Worm (Caenorhabditis elegans): ENCODE data around the gene C05B5.1.

C05B5.1 gene

DNA sequence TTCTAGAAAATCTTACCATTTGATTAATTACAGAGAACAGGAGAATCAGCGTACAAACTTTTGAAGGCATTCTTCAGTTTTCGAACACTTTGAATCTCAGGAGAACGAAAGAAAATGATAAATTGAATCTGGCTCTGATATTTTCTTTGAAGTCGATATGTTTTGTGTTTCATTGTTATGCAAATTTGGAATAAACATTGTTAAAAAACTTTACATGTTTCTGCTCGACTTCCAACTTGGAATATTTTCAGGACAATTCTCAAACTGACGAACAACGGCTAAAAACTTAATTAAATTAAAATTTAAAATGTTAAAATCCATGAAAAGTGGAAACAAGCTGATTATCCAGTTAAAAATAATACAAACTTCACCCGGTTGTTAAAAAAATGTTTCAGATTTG is at the start of gene C05B5.1:
Gene C05B5.1 (minus strand): TSS at position 101 of the 400 bp plus-strand sequence.
- TF ChIP-seq B0310.2 (tag; optimal IDR thresholded peaks at IDR 0.05) (no peak), aly-1 (tag; optimal IDR thresholded peaks at IDR 0.05) (no peak), hnd-1 (tag; optimal IDR thresholded peaks at IDR 0.05) (no peak), flt-1 (GFP tag; IDR thresholded peaks at IDR 0.05) (no peak), ceh-36 (tag; optimal IDR thresholded peaks at IDR 0.05) (no peak), ama-1 (optimal IDR thresholded peaks at IDR 0.05) (no peak), pes-1 (GFP tag; IDR thresholded peaks at IDR 0.05) (no peak), hmbx-1 (tag; optimal IDR thresholded peaks at IDR 0.05) (no peak), sea-1 (GFP tag; conservative IDR thresholded peaks at IDR 0.05) (no peak), ceh-13 (GFP tag; optimal IDR thresholded peaks at IDR 0.05) (no peak), scrt-1 (GFP tag; IDR thresholded peaks at IDR 0.05) (no peak), tbx-11 (GFP tag; IDR thresholded peaks at IDR 0.05) (no peak), tbx-37 (GFP tag; conservative IDR thresholded peaks at IDR 0.05) (no peak), tra-4 (tag; optimal IDR thresholded peaks at IDR 0.05) (no peak), ets-7 (tag; optimal IDR thresholded peaks at IDR 0.05) (no peak)

DNA sequence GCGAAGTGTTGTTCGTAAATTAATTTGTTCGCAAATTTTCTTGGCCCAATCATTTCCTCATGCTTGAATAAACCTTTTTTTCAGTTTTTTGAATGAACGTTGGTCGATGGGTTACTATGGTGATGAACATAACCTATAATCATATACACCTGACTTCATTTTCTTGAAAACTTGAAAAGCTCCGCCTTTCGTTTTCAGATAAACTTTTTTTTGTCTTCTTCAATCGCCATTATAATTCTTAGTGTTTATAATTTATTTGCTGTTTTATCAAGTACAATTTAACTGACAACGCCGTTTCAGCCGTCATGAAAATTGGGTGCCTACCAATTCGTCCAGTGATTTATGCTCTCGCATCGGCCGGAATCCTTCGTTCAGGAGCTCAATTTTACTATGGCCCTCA is 48.9 kb upstream of the C05B5.1 start, which contains the start of gene M04D8.7:
Gene M04D8.7 (plus strand): TSS at position 301 of the 400 bp plus-strand sequence.
- TF ChIP-seq tbx-11 (GFP tag; IDR thresholded peaks at IDR 0.05) (no peak), hmbx-1 (tag; optimal IDR thresholded peaks at IDR 0.05) (no peak), ceh-13 (GFP tag; optimal IDR thresholded peaks at IDR 0.05) (no peak), hmg-4 (GFP tag; optimal IDR thresholded peaks at IDR 0.05) (no peak), B0310.2 (tag; optimal IDR thresholded peaks at IDR 0.05) (no peak), ama-1 (optimal IDR thresholded peaks at IDR 0.05) (no peak), scrt-1 (GFP tag; IDR thresholded peaks at IDR 0.05) (no peak), aly-1 (tag; optimal IDR thresholded peaks at IDR 0.05) (no peak), tra-4 (tag; optimal IDR thresholded peaks at IDR 0.05) (no peak)

DNA sequence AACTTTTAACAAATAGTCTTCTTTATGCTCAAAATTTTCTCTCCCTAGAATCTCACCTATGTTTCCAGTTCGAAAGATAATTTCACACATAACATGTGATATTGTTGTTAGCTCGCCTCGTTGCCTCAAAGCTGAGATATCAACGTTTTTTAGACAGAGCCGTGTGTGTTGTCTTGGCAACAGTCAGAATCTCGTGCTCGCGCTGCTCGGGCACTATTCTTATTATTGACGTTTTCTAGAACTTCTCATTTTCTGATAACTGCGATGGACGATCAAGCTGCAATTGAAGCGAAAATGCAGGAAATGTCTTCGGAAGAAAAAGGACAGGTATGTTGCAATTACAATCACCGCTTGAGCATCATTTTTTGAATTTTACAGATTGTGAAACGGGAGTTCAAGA is 47.5 kb upstream of the C05B5.1 start, which contains the start of gene xbx-3:
Gene xbx-3 (plus strand): TSS at position 163 of the 400 bp plus-strand sequence.
- TF ChIP-seq flt-1 (GFP tag; IDR thresholded peaks at IDR 0.05) (no peak), ets-7 (tag; optimal IDR thresholded peaks at IDR 0.05) (no peak), tbx-11 (GFP tag; IDR thresholded peaks at IDR 0.05) (no peak), tbx-37 (GFP tag; conservative IDR thresholded peaks at IDR 0.05) (no peak), pes-1 (GFP tag; IDR thresholded peaks at IDR 0.05) (no peak), ama-1 (optimal IDR thresholded peaks at IDR 0.05) (no peak), hmbx-1 (tag; optimal IDR thresholded peaks at IDR 0.05) (no peak), hmg-4 (GFP tag; optimal IDR thresholded peaks at IDR 0.05) (no peak), aly-1 (tag; optimal IDR thresholded peaks at IDR 0.05) (no peak), ceh-36 (tag; optimal IDR thresholded peaks at IDR 0.05) (no peak), scrt-1 (GFP tag; IDR thresholded peaks at IDR 0.05) (no peak), hnd-1 (tag; optimal IDR thresholded peaks at IDR 0.05) (no peak), sea-1 (GFP tag; conservative IDR thresholded peaks at IDR 0.05) (no peak), F13C5.2 (tag; optimal IDR thresholded peaks at IDR 0.05) (no peak), tra-4 (tag; optimal IDR thresholded peaks at IDR 0.05) (no peak), ceh-13 (GFP tag; optimal IDR thresholded peaks at IDR 0.05) (no peak), B0310.2 (tag; optimal IDR thresholded peaks at IDR 0.05) (no peak)

DNA sequence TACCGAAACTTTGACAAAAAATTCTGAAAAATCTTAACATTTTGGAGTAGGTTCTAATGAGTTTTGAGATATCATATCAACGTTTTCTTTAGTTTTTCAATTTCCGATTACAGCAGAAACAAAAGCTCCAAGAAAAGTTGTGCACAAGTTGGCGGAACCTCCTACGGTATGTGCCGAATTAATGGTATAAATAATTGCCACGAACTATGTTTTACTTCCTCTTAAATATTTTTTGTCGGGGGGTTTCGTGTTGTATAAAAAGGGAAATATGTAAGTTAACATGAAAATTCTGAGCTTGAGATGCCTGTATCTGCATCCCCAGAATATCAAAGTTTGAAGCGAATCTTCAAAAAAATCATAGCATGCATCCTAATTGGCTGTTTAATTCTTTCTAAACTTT is 45.6 kb upstream of the C05B5.1 start, which contains the start of gene M04D8.8:
Gene M04D8.8 (plus strand): TSS at position 301 of the 400 bp plus-strand sequence.
- TF ChIP-seq scrt-1 (GFP tag; IDR thresholded peaks at IDR 0.05) (no peak), ceh-36 (tag; optimal IDR thresholded peaks at IDR 0.05) (no peak), tra-4 (tag; optimal IDR thresholded peaks at IDR 0.05) (no peak), tbx-37 (GFP tag; conservative IDR thresholded peaks at IDR 0.05) (no peak), sea-1 (GFP tag; conservative IDR thresholded peaks at IDR 0.05) (no peak), pes-1 (GFP tag; IDR thresholded peaks at IDR 0.05) (no peak), B0310.2 (tag; optimal IDR thresholded peaks at IDR 0.05) (no peak), hmg-4 (GFP tag; optimal IDR thresholded peaks at IDR 0.05) (no peak), ama-1 (optimal IDR thresholded peaks at IDR 0.05) (no peak)

DNA sequence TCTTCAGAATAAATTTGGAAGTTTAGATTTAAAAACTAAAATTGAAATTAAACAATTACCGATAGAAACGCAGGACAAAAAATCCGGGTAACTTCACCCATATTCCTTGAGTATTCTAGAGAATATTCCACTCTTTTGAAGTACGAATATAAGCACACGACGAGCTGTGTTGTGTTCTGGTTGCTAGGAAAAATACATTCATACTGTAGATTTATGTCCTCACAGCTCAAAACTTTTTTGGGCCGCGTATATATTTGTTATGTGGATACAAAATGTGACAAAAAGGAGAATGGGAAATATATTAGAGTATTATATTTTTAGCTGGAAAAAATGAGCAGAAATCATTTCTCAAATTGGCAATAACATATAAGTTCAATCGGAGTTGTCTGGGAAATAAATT is 45.0 kb upstream of the C05B5.1 start, which contains the start of gene M04D8.5:
Gene M04D8.5 (minus strand): TSS at position 101 of the 400 bp plus-strand sequence.
- no peak for TF ChIP-seq hnd-1 (tag; optimal IDR thresholded peaks at IDR 0.05)

DNA sequence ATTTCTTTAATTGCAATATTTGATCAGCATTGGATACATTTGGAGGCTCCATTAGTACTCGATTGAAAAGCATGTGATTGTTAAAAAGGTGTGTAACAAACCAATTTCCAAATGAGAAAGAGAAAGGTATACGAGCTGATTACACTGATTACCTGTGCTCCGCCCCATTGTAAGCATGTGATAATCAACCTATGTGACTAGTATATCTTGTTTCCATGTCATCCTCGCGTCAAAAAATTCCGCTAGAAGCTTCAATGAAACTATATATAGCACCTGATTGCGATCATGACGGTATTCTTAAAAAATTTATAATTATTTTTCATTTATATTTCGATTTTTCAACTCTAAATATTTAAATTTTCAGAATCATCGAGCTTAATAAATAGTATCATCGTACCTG is 42.3 kb upstream of the C05B5.1 start, which contains the start of gene M04D8.4:
Gene M04D8.4 (minus strand): TSS at position 101 of the 400 bp plus-strand sequence.
- no peak for TF ChIP-seq ceh-13 (GFP tag; optimal IDR thresholded peaks at IDR 0.05)
- TF ChIP-seq F13C5.2 (tag; optimal IDR thresholded peaks at IDR 0.05) = no peak
- no peak for TF ChIP-seq ama-1 (optimal IDR thresholded peaks at IDR 0.05)
- TF ChIP-seq ets-7 (tag; optimal IDR thresholded peaks at IDR 0.05) = no peak
- no peak for TF ChIP-seq hnd-1 (tag; optimal IDR thresholded peaks at IDR 0.05)
- TF ChIP-seq pes-1 (GFP tag; IDR thresholded peaks at IDR 0.05) = no peak
- TF ChIP-seq tbx-37 (GFP tag; conservative IDR thresholded peaks at IDR 0.05) = no peak
- TF ChIP-seq tra-4 (tag; optimal IDR thresholded peaks at IDR 0.05) = no peak
- no peak for TF ChIP-seq aly-1 (tag; optimal IDR thresholded peaks at IDR 0.05)
- no peak for TF ChIP-seq hmg-4 (GFP tag; optimal IDR thresholded peaks at IDR 0.05)
- TF ChIP-seq ceh-36 (tag; optimal IDR thresholded peaks at IDR 0.05) = no peak
- TF ChIP-seq sea-1 (GFP tag; conservative IDR thresholded peaks at IDR 0.05) = no peak
- no peak for TF ChIP-seq scrt-1 (GFP tag; IDR thresholded peaks at IDR 0.05)
- no peak for TF ChIP-seq flt-1 (GFP tag; IDR thresholded peaks at IDR 0.05)
- no peak for TF ChIP-seq tbx-11 (GFP tag; IDR thresholded peaks at IDR 0.05)

DNA sequence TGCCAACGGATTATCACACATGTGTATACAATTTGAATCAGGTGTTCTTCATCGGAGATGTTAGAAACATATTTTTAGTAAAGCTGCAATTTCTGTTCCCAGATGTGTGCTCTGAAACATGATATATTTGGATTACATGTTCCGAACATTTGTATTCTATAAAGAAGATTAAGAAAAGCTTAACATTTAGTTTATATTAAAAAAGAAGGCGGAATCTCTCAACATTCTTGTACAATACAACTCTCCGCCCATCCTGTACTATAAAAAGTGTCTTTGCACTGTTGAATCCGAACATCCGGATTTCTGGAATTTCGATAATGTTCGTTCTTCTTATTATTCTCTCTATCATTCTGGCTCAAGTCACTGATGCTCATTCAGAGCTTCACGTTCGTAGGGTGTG is 39.7 kb upstream of the C05B5.1 start, which contains the start of gene ins-23:
Gene ins-23 (plus strand): TSS at position 301 of the 400 bp plus-strand sequence.
- TF ChIP-seq sea-1 (GFP tag; conservative IDR thresholded peaks at IDR 0.05) (no peak), tra-4 (tag; optimal IDR thresholded peaks at IDR 0.05) (no peak)

DNA sequence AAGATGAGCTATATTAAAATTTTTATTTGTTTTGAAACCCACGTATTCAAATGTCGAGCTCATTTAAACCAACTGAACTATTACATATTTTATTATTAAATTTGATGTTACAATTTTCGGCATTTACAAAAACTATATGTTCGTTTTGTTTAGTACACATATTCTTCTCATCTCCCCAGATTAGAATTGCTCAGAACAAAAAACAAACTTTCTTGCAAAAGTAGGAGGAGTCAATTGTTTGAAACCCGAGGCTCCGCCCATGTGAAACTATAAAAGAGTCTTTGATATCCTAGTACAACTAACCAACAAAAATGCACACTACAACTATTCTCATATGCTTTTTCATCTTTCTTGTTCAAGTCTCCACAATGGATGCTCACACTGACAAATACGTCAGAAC is 37.7 kb upstream of the C05B5.1 start, which contains the start of gene ins-22:
Gene ins-22 (plus strand): TSS at position 301 of the 400 bp plus-strand sequence.
- TF ChIP-seq tbx-37 (GFP tag; conservative IDR thresholded peaks at IDR 0.05) (no peak), F13C5.2 (tag; optimal IDR thresholded peaks at IDR 0.05) (no peak), hmg-4 (GFP tag; optimal IDR thresholded peaks at IDR 0.05) (no peak), tra-4 (tag; optimal IDR thresholded peaks at IDR 0.05) (no peak), hnd-1 (tag; optimal IDR thresholded peaks at IDR 0.05) (no peak), sea-1 (GFP tag; conservative IDR thresholded peaks at IDR 0.05) (no peak), ceh-36 (tag; optimal IDR thresholded peaks at IDR 0.05) (no peak), ets-7 (tag; optimal IDR thresholded peaks at IDR 0.05) (no peak), tbx-11 (GFP tag; IDR thresholded peaks at IDR 0.05) (no peak), pes-1 (GFP tag; IDR thresholded peaks at IDR 0.05) (no peak), aly-1 (tag; optimal IDR thresholded peaks at IDR 0.05) (no peak), flt-1 (GFP tag; IDR thresholded peaks at IDR 0.05) (no peak), hmbx-1 (tag; optimal IDR thresholded peaks at IDR 0.05) (no peak), scrt-1 (GFP tag; IDR thresholded peaks at IDR 0.05) (no peak), B0310.2 (tag; optimal IDR thresholded peaks at IDR 0.05) (no peak), ceh-13 (GFP tag; optimal IDR thresholded peaks at IDR 0.05) (no peak), ama-1 (optimal IDR thresholded peaks at IDR 0.05) (no peak)
